Fruit fly (Drosophila melanogaster) whole organism: Measurements from ENCODE around the gene CG12239.

Experiments used
- CG8478 ChIP-seq: fragments of >200 bp; optimal IDR thresholded peaks from 2 replicates; lab custom pipeline; 2018; ENCODE audit warnings: inconsistent platforms
- Dll ChIP-seq: fragments of >200 bp; optimal IDR thresholded peaks from 2 replicates; lab custom pipeline; 2017
- EcR ChIP-seq, 2 experiments: fragments of >200 bp; optimal IDR thresholded peaks; 2 replicates each; lab custom pipeline; 2017; ENCODE audit warnings: missing biosample characterization in 2 of 2, missing genetic modification characterization in 2 of 2, missing genetic modification reagents in 2 of 2
- pan ChIP-seq: fragments of >200 bp; optimal IDR thresholded peaks from 2 replicates; lab custom pipeline; 2017
- psq ChIP-seq: fragments of >200 bp; optimal IDR thresholded peaks from 2 replicates; lab custom pipeline; 2017
- usp ChIP-seq: fragments of >200 bp; optimal IDR thresholded peaks from 2 replicates; lab custom pipeline; 2017; ENCODE audit warnings: missing biosample characterization, missing genetic modification characterization, mixed read lengths

Gene CG12239

DNA sequence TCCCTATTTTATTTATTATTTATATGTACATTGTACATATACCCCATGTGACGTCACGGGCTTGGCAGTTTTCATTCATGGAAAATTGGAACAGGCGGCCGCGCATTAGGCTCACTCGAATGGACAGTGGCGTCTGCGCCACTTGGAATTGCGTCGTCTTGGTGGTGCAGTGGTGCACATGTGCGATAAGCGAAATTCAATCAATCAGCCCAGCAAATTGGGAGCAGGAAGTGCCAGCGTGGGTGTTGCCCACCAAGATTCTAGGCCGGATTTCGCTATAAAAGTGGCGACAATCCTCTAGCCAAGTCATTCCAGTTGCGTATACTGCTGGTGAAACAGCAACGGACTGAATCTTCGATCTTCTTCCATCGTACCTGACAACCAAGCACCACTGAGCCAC is at the start of gene CG12239:
Gene CG12239 (plus strand): TSS at position 301 of the 400 bp plus-strand sequence.
- TF ChIP-seq usp (GFP tag; lab: Kevin White, UChicago), result no peak
- TF ChIP-seq CG8478 (lab: Kevin White, UChicago), result no peak
- no peak for TF ChIP-seq psq (lab: Kevin White, UChicago)
- TF ChIP-seq EcR (GFP tag; optimal IDR thresholded peaks at IDR 0.05; lab: Kevin White, UChicago), result no peak
- no peak for TF ChIP-seq Dll (lab: Kevin White, UChicago)
- TF ChIP-seq pan (lab: Kevin White, UChicago), result no peak

DNA sequence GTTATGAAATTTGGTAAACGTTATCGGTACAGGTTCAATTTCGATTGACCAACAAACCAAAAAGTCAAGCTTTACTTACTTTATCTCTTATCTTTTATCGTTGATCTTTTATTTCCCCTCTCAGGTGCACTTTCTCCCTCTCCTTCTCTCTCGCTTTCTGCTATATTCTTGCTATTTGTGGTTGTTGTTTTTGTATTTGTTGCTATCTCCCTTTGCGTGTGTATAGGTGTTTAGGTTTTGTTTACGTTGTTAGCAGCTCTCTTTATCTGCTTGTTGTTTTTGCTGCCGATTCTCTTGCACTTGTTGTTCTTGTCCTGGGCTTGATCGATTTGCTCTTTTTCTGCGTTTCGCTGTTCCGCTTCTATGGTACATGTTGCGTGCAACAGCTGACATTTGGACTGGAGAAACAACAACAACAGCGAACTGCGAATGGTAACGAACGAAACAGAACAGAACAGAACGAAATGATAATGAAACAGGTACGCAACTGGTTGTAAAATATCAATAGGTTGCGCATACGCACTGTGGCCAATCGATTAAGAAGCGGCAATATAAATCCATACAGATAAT is 47.6 kb upstream of the CG12239 start:
- TF ChIP-seq CG8478 (lab: Kevin White, UChicago), result no peak

DNA sequence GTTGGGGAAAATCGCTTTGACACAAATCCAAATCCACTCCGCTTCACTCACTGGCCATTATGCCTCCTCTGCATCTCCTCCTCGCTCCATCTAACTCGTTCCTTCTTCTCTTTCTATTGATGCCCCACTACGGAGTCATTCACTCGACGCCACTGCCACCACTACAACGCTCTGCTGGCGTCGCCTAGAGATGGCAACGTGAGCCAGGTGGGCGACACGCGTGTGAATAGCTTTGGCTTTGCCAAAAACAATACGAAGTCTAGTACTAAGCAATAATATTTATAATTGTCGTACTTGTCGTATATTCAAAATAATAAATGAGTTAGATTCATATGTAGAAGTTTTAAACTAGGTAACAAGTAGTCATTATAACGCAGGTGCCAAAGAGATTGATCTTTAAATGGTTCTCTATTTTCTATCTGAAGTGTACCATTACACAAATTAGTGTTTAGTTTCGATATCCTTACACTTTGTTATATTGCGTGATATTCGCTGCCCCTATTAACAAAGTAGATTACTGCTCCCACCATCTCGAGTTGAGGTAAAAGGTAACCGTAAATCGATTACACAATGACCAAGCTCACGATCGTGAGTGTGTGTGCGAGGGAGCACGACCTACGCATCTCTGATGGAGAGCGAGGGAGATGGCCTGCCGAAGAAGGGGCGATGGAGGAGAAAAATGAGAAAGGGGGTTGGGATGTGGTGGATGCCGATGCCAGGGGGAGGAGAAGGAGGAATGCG is 46.8 kb upstream of the CG12239 start:
- TF ChIP-seq Dll (lab: Kevin White, UChicago), result no peak

DNA sequence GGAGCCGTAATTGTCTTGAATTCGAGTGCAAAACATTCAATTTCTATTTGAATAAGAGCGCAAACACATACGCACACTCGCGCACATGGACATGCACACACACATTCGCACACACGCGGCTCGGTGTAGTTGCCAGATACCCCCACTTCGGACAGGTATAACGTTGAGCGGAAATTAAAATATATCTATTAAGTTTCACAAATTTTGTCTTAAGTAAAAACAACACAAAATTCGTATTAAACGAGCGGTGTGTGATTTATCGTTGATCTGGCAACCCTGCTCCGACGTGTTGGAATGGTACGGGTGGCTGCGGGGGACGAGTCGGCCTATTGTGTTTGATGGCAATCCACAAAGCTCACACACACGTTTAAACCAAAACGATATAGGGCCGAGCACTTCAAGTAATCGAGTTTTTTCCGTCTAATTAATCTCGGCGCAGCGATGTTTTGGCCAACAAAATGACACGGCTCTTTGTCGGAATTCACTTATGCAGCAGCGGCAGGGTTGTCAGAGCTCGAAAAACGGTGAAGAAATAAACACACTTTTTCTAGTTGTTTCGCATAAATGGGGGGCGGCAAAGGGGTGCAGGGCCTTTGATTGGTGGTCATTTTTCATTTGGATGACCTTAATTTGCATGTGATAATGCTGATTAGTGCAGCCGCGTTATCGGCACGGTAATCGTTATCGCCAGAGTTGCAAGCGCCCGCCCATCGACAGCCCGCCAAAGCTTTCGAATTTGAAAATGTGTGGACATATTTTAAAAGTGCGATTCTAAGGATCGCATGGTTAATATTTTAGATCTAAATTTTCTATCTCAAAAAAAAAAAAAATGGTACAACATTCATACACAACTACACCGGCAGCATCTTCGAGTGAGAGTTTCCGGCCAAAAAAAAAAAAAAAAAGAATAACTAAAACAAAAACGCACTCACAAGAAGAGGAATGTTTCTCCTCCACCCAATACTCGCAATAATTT is 45.8 kb upstream of the CG12239 start:
- TF ChIP-seq psq (lab: Kevin White, UChicago) (no peak), usp (GFP tag; lab: Kevin White, UChicago) (no peak), EcR (GFP tag; optimal IDR thresholded peaks at IDR 0.05; lab: Kevin White, UChicago) (no peak), Dll (lab: Kevin White, UChicago) (no peak), pan (lab: Kevin White, UChicago) (no peak), CG8478 (lab: Kevin White, UChicago) (no peak)

DNA sequence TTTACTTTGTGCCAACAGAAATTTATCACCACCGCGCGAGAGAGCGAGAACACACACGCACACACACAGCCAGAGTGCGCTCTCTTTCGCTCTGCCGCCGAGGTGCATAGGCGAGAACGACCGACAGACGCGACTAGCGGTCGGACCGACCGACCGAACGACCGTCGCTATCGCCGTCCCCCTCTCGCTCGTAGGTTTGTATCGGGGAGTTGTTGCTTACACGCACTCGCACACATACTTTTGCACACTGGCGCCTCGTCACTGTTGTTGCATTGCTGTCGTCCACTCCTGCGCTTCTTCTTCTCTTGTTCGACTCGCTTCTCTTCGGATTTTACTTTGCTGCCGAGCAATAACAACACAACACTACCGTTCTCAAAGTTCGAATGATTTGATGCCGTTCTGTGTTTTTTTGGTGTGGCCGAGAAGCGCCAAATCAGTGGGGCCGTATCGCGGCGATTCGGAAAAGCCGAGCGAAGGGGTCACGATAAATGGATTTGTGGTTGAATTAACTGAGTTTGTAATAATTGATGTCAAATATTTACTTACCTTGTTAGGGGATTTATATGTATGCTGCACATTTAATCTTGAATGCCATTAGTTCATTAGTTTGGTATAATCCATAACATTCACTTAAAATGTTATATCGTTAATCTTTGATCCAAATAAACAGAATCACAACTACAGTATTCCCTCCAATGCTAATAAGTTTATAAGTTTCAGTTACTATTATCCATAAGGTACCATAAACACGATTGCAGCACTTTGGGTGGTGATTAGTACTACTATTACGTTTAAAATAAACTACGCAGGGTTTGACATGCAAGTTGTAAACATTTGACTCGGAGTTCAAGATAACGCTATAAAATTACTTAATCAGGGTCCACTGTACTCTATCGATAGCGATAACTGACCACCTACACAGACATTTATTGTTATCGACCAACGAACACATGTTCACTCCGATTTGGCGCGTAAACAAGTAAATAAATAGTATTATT is 44.8 kb upstream of the CG12239 start, which contains the start of the genes IntS6 and Rtel1:
Gene IntS6 (minus strand): TSS at position 391 of the 998 bp plus-strand sequence.
Gene Rtel1 (plus strand): TSS at position 884 of the 998 bp plus-strand sequence.
- TF ChIP-seq CG8478 (lab: Kevin White, UChicago), result peak; percentile 65
- TF ChIP-seq pan (lab: Kevin White, UChicago), result no peak
- peak; percentile 58 for TF ChIP-seq Dll (lab: Kevin White, UChicago)
- no peak for TF ChIP-seq psq (lab: Kevin White, UChicago)

DNA sequence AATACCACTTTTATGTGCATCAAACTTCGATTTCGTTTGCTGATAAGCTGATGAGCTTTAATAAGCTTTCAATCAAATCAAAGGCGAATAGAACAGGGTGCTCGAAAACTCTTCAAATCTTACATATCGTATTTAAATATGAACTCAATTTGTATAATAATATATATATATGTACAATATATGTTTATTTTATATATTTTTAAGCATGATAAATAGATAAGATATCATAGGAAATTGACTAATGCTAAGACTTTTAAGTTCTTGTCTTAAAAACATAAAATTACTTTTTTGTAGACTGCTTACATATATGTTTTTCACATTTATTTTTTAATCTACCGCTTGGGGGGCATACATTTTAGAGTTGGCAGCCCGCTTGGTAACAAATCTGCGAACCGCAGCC is 40.0 kb upstream of the CG12239 start, which contains the start of gene CG15772:
Gene CG15772 (plus strand): TSS at position 301 of the 400 bp plus-strand sequence.
- TF ChIP-seq EcR (GFP tag; optimal IDR thresholded peaks at IDR 0.05; lab: Kevin White, UChicago), result no peak
- TF ChIP-seq psq (lab: Kevin White, UChicago), result no peak
- TF ChIP-seq pan (lab: Kevin White, UChicago), result no peak
- TF ChIP-seq usp (GFP tag; lab: Kevin White, UChicago), result no peak
- no peak for TF ChIP-seq CG8478 (lab: Kevin White, UChicago)
- TF ChIP-seq Dll (lab: Kevin White, UChicago), result no peak

DNA sequence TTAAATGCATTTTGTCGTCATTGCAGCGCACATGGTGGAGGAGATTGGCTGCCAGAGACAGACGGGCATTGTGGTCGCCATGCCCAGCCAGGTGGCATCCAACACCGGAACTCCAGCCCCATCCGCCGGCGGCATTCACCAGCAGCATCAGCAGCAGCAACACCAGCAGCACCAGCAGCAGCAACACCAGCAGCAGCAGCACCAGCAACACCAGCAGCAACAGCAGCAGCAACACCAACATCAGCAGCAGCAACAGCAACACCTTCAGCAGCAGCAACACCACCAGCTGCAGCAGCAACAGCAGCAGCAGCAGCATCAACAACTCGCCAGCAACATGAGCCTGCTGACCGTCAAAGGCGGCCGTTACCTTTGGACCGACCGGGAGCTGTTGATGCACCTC is 39.1 kb upstream of the CG12239 start:
- TF ChIP-seq CG8478 (lab: Kevin White, UChicago), result no peak
- no peak for TF ChIP-seq psq (lab: Kevin White, UChicago)
- no peak for TF ChIP-seq EcR (GFP tag; optimal IDR thresholded peaks at IDR 0.05; lab: Kevin White, UChicago)
- no peak for TF ChIP-seq usp (GFP tag; lab: Kevin White, UChicago)
- no peak for TF ChIP-seq pan (lab: Kevin White, UChicago)
- no peak for TF ChIP-seq Dll (lab: Kevin White, UChicago)

DNA sequence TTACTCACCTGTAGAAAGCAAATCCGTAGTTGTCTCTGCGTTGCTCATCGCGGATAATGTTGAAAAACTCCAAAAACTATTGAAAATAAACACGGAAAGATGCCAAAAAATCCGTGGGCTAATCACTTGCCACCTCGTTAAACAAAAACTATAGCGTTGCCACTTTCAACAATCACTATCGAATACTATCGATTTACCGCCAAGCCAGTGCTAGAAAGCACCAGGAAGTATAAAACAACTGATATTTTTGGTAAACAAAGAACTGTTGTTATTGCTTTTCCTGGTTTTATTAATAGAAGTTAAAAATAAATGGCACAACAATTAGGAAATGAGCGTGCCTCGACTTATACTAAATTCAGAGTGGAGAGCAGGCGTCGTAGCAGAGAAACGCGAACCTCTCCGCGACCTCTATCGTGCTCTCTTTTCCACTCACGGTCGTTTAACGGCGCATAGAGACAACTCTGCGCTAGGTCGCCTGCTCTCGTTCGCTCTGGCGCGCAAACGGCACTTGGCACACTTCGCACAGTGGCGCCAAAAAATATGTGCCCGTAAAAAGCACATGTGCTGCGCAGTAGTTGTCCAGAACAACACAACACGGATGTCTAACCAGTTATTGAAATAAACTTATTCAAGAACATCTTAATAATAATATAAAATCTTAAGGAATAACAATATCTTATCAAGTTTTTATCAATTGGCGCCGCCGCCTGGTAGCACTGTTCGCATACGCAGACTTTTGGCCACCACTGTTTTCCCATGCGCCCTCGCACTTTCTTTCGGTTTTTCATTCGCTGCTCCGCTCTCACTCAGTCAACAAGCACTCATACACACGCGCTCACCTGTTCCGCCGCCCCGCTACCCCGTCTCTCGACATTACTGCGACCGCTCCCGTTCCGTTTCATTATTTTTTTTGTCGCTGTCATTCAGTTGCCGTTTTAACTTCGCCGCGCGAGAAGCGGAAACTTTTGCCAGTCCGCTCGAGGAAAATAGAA is 36.8 kb upstream of the CG12239 start, which contains the start of the genes lin-52 and CG15771:
Gene lin-52 (minus strand): TSS at position 122 of the 992 bp plus-strand sequence.
Gene CG15771 (plus strand): TSS at position 738 of the 992 bp plus-strand sequence.
- TF ChIP-seq EcR (GFP tag; optimal IDR thresholded peaks at IDR 0.05; lab: Kevin White, UChicago) (no peak), CG8478 (lab: Kevin White, UChicago) (no peak), Dll (lab: Kevin White, UChicago) (peak; percentile 77), psq (lab: Kevin White, UChicago) (no peak), pan (lab: Kevin White, UChicago) (no peak), usp (GFP tag; lab: Kevin White, UChicago) (no peak)

DNA sequence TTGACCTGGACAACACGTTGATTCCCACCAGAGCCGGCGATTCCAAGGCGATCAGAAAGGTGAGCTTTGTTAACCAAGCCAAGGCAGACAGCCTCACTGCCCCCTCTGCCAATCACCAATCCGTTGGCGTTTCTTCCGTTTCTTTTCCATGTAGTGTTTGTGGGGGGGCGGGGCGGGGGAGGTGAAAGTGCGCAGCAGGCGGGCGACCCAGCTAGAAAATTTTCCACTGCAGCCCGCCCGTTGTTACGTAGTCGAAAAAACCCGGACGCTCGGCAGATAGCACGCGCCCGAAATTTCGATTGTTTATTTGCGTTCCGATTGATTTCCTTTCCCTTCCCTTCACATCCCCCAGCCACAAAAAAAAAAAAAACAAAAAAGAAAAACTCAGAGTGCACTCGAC is 35.8 kb upstream of the CG12239 start:
- TF ChIP-seq pan (lab: Kevin White, UChicago) (no peak), Dll (lab: Kevin White, UChicago) (no peak), CG8478 (lab: Kevin White, UChicago) (no peak), usp (GFP tag; lab: Kevin White, UChicago) (no peak), EcR (GFP tag; optimal IDR thresholded peaks at IDR 0.05; lab: Kevin White, UChicago) (no peak), psq (lab: Kevin White, UChicago) (no peak)
